Fruit fly (Drosophila melanogaster) whole organism, wandering third instar larva: Measurements from ENCODE around the gene Ube3a.

Experiments used
- Abd-B ChIP-seq: fragments of >200 bp; optimal IDR thresholded peaks from 2 replicates; lab custom pipeline; 2017; ENCODE audit warnings: missing biosample characterization, missing genetic modification characterization
- CG32264 ChIP-seq: fragments of 200-800 bp; sonication (Bioruptor generic); optimal IDR thresholded peaks from 2 replicates; lab custom pipeline; 2016; ENCODE audit warnings: missing biosample characterization, missing genetic modification characterization
- CG9705 ChIP-seq: fragments of 200-800 bp; sonication (Bioruptor generic); optimal IDR thresholded peaks from 2 replicates; lab custom pipeline; 2018; ENCODE audit warnings: missing biosample characterization, mild to moderate bottlenecking, missing genetic modification characterization
- Dfd ChIP-seq: fragments of >200 bp; optimal IDR thresholded peaks from 2 replicates; lab custom pipeline; 2017; ENCODE audit warnings: missing biosample characterization, missing genetic modification characterization
- Dif ChIP-seq: fragments of 200-275, 200-300 bp; sonication (Bioruptor generic); optimal IDR thresholded peaks from 2 replicates; lab custom pipeline; 2018; ENCODE audit warnings: missing biosample characterization, missing genetic modification characterization; ENCODE audit not compliant: partially characterized antibody
- GATAd ChIP-seq: sonication (Bioruptor generic); optimal IDR thresholded peaks from 2 replicates; lab custom pipeline; 2016; ENCODE audit warnings: missing biosample characterization, missing genetic modification characterization
- HLH106 ChIP-seq: fragments of 200-800 bp; optimal IDR thresholded peaks from 3 replicates; lab custom pipeline; 2019; ENCODE audit warnings: missing biosample characterization, mild to moderate bottlenecking, missing genetic modification characterization, moderate library complexity
- Hr78 ChIP-seq: fragments of >200 bp; optimal IDR thresholded peaks from 2 replicates; lab custom pipeline; 2017; ENCODE audit warnings: missing biosample characterization, missing genetic modification characterization
- Hr83 ChIP-seq: fragments of 200-300 bp; sonication (Bioruptor generic); optimal IDR thresholded peaks from 2 replicates; lab custom pipeline; 2016; ENCODE audit warnings: missing biosample characterization, mild to moderate bottlenecking, missing genetic modification characterization, moderate library complexity; ENCODE audit not compliant: poor library complexity, severe bottlenecking
- Jra ChIP-seq: sonication (Bioruptor generic); optimal IDR thresholded peaks from 2 replicates; lab custom pipeline; 2016; ENCODE audit warnings: missing biosample characterization, missing genetic modification characterization
- Myc ChIP-seq: fragments of >200 bp; optimal IDR thresholded peaks from 2 replicates; lab custom pipeline; 2017
- N ChIP-seq: fragments of >200 bp; optimal IDR thresholded peaks from 2 replicates; lab custom pipeline; 2018; ENCODE audit warnings: missing biosample characterization, missing external identifiers, missing genetic modification characterization
- OdsH ChIP-seq: fragments of 200-800 bp; sonication (Bioruptor generic); optimal IDR thresholded peaks from 2 replicates; lab custom pipeline; 2016; ENCODE audit warnings: missing biosample characterization, mild to moderate bottlenecking, missing genetic modification characterization
- Rel ChIP-seq, 2 experiments: fragments of 200-800 bp; sonication (Bioruptor generic) in 1 of 2; optimal IDR thresholded peaks; 2 replicates in 1 of 2; 3 replicates in 1 of 2; lab custom pipeline; 2016 to 2019; ENCODE audit warnings: mild to moderate bottlenecking in 2 of 2, missing biosample characterization in 2 of 2, missing genetic modification characterization in 2 of 2, moderate library complexity in 1 of 2
- Vsx2 ChIP-seq: fragments of 200-300, 225-300 bp; sonication (Bioruptor generic); optimal IDR thresholded peaks from 2 replicates; lab custom pipeline; 2018; ENCODE audit warnings: missing biosample characterization, missing genetic modification characterization; ENCODE audit not compliant: partially characterized antibody
- br ChIP-seq: fragments of 200-800 bp; sonication (Bioruptor generic); optimal IDR thresholded peaks from 2 replicates; lab custom pipeline; 2016; ENCODE audit warnings: missing biosample characterization, missing genetic modification characterization
- brk ChIP-seq: fragments of 200-800 bp; sonication (Bioruptor generic); optimal IDR thresholded peaks from 2 replicates; lab custom pipeline; 2016; ENCODE audit warnings: missing biosample characterization, mild to moderate bottlenecking, missing genetic modification characterization
- dmrt93B ChIP-seq: fragments of 200-800 bp; sonication (Bioruptor generic); optimal IDR thresholded peaks from 2 replicates; lab custom pipeline; 2018; ENCODE audit warnings: missing biosample characterization, mild to moderate bottlenecking, missing genetic modification characterization
- dsf ChIP-seq: sonication (Bioruptor generic); optimal IDR thresholded peaks from 2 replicates; lab custom pipeline; 2016; ENCODE audit warnings: missing biosample characterization, missing genetic modification characterization, borderline replicate concordance
- foxo ChIP-seq, 2 experiments: fragments of 200-800 bp; sonication (Bioruptor generic); optimal IDR thresholded peaks; 2 replicates in 1 of 2; 3 replicates in 1 of 2; lab custom pipeline; 2016 to 2017; ENCODE audit warnings: missing biosample characterization in 2 of 2, missing genetic modification characterization in 2 of 2
- fru ChIP-seq: fragments of 200-800 bp; sonication (Bioruptor generic); optimal IDR thresholded peaks from 3 replicates; lab custom pipeline; 2016; ENCODE audit warnings: missing biosample characterization, mild to moderate bottlenecking, missing genetic modification characterization
- h ChIP-seq: fragments of 200-800 bp; sonication (Bioruptor generic); optimal IDR thresholded peaks from 3 replicates; lab custom pipeline; 2016; ENCODE audit warnings: missing biosample characterization, mild to moderate bottlenecking, missing genetic modification characterization
- jim ChIP-seq: fragments of 175-275, 200-325 bp; sonication (Bioruptor generic); optimal IDR thresholded peaks from 2 replicates; lab custom pipeline; 2016; ENCODE audit warnings: missing biosample characterization, mild to moderate bottlenecking, missing genetic modification characterization
- pan ChIP-seq: fragments of >200 bp; optimal IDR thresholded peaks from 2 replicates; lab custom pipeline; 2017
- psq ChIP-seq: fragments of 200-800 bp; sonication (Bioruptor generic); optimal IDR thresholded peaks from 3 replicates; lab custom pipeline; 2017; ENCODE audit warnings: missing biosample characterization, mild to moderate bottlenecking, missing genetic modification characterization, moderate library complexity
- rgr ChIP-seq: fragments of 200-800 bp; sonication (Bioruptor generic); optimal IDR thresholded peaks from 3 replicates; lab custom pipeline; 2016; ENCODE audit warnings: missing biosample characterization, mild to moderate bottlenecking, missing genetic modification characterization
- sv ChIP-seq: fragments of 200-800 bp; sonication (Bioruptor generic); optimal IDR thresholded peaks from 3 replicates; lab custom pipeline; 2016; ENCODE audit warnings: missing biosample characterization, missing genetic modification characterization
- usp ChIP-seq: fragments of >200 bp; optimal IDR thresholded peaks from 2 replicates; lab custom pipeline; 2017; ENCODE audit warnings: missing biosample characterization, missing genetic modification characterization
- woc ChIP-seq: sonication (Bioruptor generic); optimal IDR thresholded peaks from 2 replicates; lab custom pipeline; 2016; ENCODE audit warnings: missing biosample characterization, mild to moderate bottlenecking, missing genetic modification characterization

The Ube3a gene

DNA sequence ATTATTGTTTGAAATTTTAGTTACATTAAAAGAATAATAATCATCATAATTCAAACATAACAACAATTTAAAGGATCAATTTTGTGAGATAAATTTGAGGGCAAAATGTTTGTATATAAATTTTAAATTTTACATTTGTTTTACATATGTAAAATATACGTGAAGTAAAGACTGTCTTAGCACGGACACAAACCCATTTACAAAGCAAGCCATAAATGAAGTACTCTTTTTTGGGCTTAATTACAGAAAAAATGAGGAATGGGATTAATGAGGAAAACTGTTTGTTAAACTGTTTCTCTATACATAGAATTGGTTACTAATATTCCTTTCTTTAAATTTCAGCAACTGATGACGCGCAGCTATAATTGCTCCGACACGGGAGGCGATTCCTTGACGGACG, 14.3 kb upstream of the Ube3a start:
- no peak for TF ChIP-seq sv
- no peak for TF ChIP-seq Dfd (GFP tag; lab: Kevin White, UChicago)
- TF ChIP-seq Hr78 (GFP tag; lab: Kevin White, UChicago) = no peak
- no peak for TF ChIP-seq brk (GFP tag; lab: Kevin White, UChicago)
- no peak for TF ChIP-seq Abd-B (GFP tag; lab: Kevin White, UChicago)
- TF ChIP-seq dsf = no peak
- no peak for TF ChIP-seq CG32264
- TF ChIP-seq Myc (lab: Kevin White, UChicago) = no peak
- no peak for TF ChIP-seq jim (GFP tag; lab: Kevin White, UChicago)
- TF ChIP-seq foxo (GFP tag; optimal IDR thresholded peaks at IDR 0.05; lab: Kevin White, UChicago) = no peak
- no peak for TF ChIP-seq pan (lab: Kevin White, UChicago)
- no peak for TF ChIP-seq usp (GFP tag; lab: Kevin White, UChicago)
- no peak for TF ChIP-seq Vsx2
- TF ChIP-seq Rel (GFP tag; optimal IDR thresholded peaks at IDR 0.05; lab: Kevin White, UChicago) = no peak
- no peak for TF ChIP-seq Rel (tag; optimal IDR thresholded peaks at IDR 0.05; lab: Kevin White, UChicago)
- no peak for TF ChIP-seq woc (GFP tag; lab: Kevin White, UChicago)
- TF ChIP-seq br (GFP tag; lab: Kevin White, UChicago) = no peak
- TF ChIP-seq N (GFP tag; lab: Kevin White, UChicago) = no peak

DNA sequence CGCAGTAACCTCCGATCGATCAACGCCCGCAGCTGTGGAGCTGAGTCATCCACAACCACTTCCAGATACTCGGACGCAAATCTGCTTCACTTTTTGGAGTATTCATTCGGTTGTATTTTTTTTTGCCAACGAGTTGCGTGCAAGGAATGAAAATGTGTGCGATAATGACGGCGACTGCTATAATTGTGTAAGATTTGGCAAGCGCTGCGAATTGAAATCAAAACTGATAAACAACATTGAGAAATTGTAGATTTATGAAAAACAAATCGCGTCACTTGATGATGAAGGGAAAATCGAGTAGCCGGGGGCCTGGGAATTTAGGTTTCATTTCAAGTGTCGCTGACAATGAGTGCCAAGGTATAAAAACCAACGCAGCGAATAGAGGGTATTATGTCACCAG, 8.5 kb upstream of the Ube3a start:
- no peak for TF ChIP-seq Rel (GFP tag; optimal IDR thresholded peaks at IDR 0.05; lab: Kevin White, UChicago)
- peak; percentile 18 for TF ChIP-seq Rel (tag; optimal IDR thresholded peaks at IDR 0.05; lab: Kevin White, UChicago)
- TF ChIP-seq rgr (GFP tag; lab: Kevin White, UChicago) = peak; percentile 62
- TF ChIP-seq Dfd (GFP tag; lab: Kevin White, UChicago) = no peak
- no peak for TF ChIP-seq CG9705 (GFP tag; lab: Kevin White, UChicago)
- no peak for TF ChIP-seq brk (GFP tag; lab: Kevin White, UChicago)
- TF ChIP-seq Jra = peak; percentile 33
- TF ChIP-seq psq = no peak
- no peak for TF ChIP-seq sv
- no peak for TF ChIP-seq Myc (lab: Kevin White, UChicago)
- TF ChIP-seq Hr78 (GFP tag; lab: Kevin White, UChicago) = no peak
- no peak for TF ChIP-seq OdsH (GFP tag; lab: Kevin White, UChicago)
- TF ChIP-seq br (GFP tag; lab: Kevin White, UChicago) = peak; percentile 15
- TF ChIP-seq Hr83 (GFP tag; lab: Kevin White, UChicago) = no peak

DNA sequence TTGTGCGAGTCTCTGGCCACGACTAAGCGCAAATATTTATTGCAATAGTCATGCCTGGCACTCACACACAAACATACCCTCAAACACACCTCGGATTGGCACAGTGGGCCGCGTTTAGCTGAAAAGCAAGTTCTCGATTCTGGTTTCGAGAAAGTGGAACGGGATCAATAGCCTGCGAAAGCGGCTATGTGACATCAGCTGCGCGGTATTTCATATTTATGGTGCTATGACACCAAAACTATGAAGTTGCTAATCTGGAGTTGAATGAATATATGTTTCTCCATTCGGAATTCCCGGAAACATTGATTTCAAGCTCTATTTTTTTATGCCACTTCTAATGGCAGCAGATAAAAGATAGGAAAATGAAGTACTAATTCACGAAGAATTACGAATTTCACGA, 7.5 kb upstream of the Ube3a start:
- TF ChIP-seq foxo (GFP tag; optimal IDR thresholded peaks at IDR 0.05; lab: Kevin White, UChicago) = peak in 1 of 2 experiments; percentile 27
- peak; percentile 4 for TF ChIP-seq rgr (GFP tag; lab: Kevin White, UChicago)
- peak; percentile 36 for TF ChIP-seq h (GFP tag; lab: Kevin White, UChicago)
- no peak for TF ChIP-seq sv
- no peak for TF ChIP-seq OdsH (GFP tag; lab: Kevin White, UChicago)

DNA sequence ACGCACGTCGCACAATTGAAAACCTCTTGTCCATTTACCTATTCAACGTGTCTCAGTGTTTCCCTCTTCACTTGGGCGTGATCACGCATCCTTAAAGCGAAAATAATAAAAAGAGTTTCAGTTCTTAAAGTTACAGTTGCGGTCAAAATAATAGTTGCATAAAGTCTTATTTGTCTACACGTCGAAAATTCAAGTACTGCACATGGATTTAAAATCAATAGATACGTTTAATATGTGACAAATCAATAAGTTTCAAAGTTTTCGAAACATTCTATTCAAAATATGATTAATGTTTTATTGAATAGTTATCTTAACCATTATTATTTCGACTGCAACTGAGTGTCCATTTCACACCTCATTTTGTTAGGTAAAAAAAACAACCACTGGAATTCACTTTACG, 5.8 kb upstream of the Ube3a start:
- TF ChIP-seq Myc (lab: Kevin White, UChicago) (no peak), HLH106 (tag; lab: Kevin White, UChicago) (no peak), N (GFP tag; lab: Kevin White, UChicago) (no peak), dsf (no peak), CG32264 (no peak), psq (no peak), Hr83 (GFP tag; lab: Kevin White, UChicago) (no peak), fru (GFP tag; lab: Kevin White, UChicago) (no peak), GATAd (GFP tag; lab: Kevin White, UChicago) (no peak), pan (lab: Kevin White, UChicago) (no peak), foxo (GFP tag; optimal IDR thresholded peaks at IDR 0.05; lab: Kevin White, UChicago) (no peak), sv (no peak), Dif (GFP tag; lab: Kevin White, UChicago) (no peak), brk (GFP tag; lab: Kevin White, UChicago) (no peak), Hr78 (GFP tag; lab: Kevin White, UChicago) (no peak), dmrt93B (GFP tag; lab: Kevin White, UChicago) (no peak)
